Worm (Caenorhabditis elegans) whole organism, late embryonic: Measurements from ENCODE around the gene acdh-6.

Experiments used
- F13H6.1 ChIP-seq: sonication (generic microtip); optimal IDR thresholded peaks from 2 replicates; lab custom pipeline; 2016; ENCODE audit warnings: missing genetic modification characterization, missing compliant biosample characterization
- K09A11.1 ChIP-seq: sonication (generic microtip); optimal IDR thresholded peaks from 2 replicates; lab custom pipeline; 2017; ENCODE audit warnings: antibody characterized with exemption, mild to moderate bottlenecking, missing genetic modification characterization, missing compliant biosample characterization; ENCODE audit not compliant: insufficient read depth
- ceh-9 ChIP-seq: sonication (generic microtip); optimal IDR thresholded peaks from 2 replicates; lab custom pipeline; 2016; ENCODE audit warnings: mild to moderate bottlenecking, missing genetic modification characterization, inconsistent platforms, missing compliant biosample characterization
- ets-4 ChIP-seq: sonication (generic microtip); optimal IDR thresholded peaks from 2 replicates; lab custom pipeline; 2016; ENCODE audit warnings: missing genetic modification characterization, missing compliant biosample characterization
- fax-1 ChIP-seq: sonication (generic microtip); optimal IDR thresholded peaks from 2 replicates; lab custom pipeline; 2016; ENCODE audit warnings: missing genotype, missing genetic modification characterization, missing compliant biosample characterization
- lin-11 ChIP-seq: fragments of 200-800 bp; sonication (Bioruptor generic); optimal IDR thresholded peaks from 2 replicates; lab custom pipeline; 2018; ENCODE audit warnings: mild to moderate bottlenecking, missing genetic modification characterization, missing compliant biosample characterization
- mec-3 ChIP-seq: sonication (generic microtip); optimal IDR thresholded peaks from 2 replicates; lab custom pipeline; 2016; ENCODE audit warnings: borderline replicate concordance, missing genetic modification characterization, missing compliant biosample characterization
- pax-1 ChIP-seq: fragments of 150-350 bp; optimal IDR thresholded peaks from 2 replicates; lab custom pipeline; 2014; ENCODE audit warnings: missing biosample characterization, missing genetic modification characterization
- unc-42 ChIP-seq: sonication (generic microtip); optimal IDR thresholded peaks from 2 replicates; lab custom pipeline; 2016; ENCODE audit warnings: missing genotype, missing genetic modification characterization, missing compliant biosample characterization
- ztf-16 ChIP-seq: sonication (generic microtip); optimal IDR thresholded peaks from 2 replicates; lab custom pipeline; 2017; ENCODE audit warnings: missing genetic modification characterization, missing compliant biosample characterization

DNA sequence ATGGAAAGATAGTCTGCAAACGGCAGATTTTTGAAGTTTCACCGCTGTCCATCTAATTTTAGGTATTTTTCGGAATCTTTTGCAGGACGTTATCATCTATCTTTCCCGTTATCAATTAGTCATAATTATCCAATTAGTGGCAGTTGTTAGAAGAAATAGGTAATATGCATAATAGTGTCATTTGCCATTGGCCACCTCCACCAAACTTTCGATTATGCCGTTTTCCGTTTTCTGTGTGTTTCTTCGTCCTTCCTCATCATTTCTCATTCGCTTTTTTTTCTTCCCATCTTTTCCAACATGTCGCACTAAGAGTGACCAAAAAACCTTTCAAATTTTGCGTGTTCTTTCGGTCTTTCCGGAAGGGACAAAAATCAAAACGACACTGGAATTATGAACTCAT lies 3.4 kb downstream of the acdh-6 start:
- TF ChIP-seq ztf-16 (tag; lab: Kevin White, UChicago) (no peak), ceh-9 (tag; lab: Kevin White, UChicago) (no peak), K09A11.1 (tag; lab: Kevin White, UChicago) (no peak), unc-42 (tag; lab: Kevin White, UChicago) (no peak), F13H6.1 (no peak), lin-11 (tag; lab: Kevin White, UChicago) (no peak), ets-4 (tag; lab: Kevin White, UChicago) (no peak), fax-1 (tag; lab: Kevin White, UChicago) (no peak), pax-1 (tag; lab: Kevin White, UChicago) (no peak), mec-3 (no peak)
